Worm (Caenorhabditis elegans) whole organism, L4 larva: Measurements from ENCODE around the gene clhm-1.

Experiments
- D1046.2 ChIP-seq: fragments of 200-800 bp; sonication (Bioruptor generic); IDR thresholded peaks from 2 replicates; pipeline ENCODE4 v1.3.6; 2022; ENCODE audit warnings: missing genetic modification characterization, missing compliant biosample characterization
- F10B5.3 ChIP-seq: sonication (generic microtip); optimal IDR thresholded peaks from 2 replicates; lab custom pipeline; 2016; ENCODE audit warnings: mild to moderate bottlenecking, missing genetic modification characterization, missing compliant biosample characterization
- F26F4.8 ChIP-seq: fragments of 200-800 bp; sonication (Bioruptor generic); conservative IDR thresholded peaks from 2 replicates; pipeline ENCODE4 v1.3.6; 2022; ENCODE audit warnings: missing genetic modification characterization, missing compliant biosample characterization
- R02D3.7 ChIP-seq: fragments of 150-350 bp; sonication (generic microtip); optimal IDR thresholded peaks from 3 replicates; lab custom pipeline; 2014; ENCODE audit warnings: missing biosample characterization, missing genetic modification characterization
- Y75B8A.6 ChIP-seq: fragments of 200-800 bp; sonication (Bioruptor generic); IDR thresholded peaks from 2 replicates; pipeline ENCODE4 v1.3.6; 2022; ENCODE audit warnings: missing genetic modification reagents, missing genetic modification characterization, missing compliant biosample characterization
- ZK546.5 ChIP-seq, 2 experiments: sonication (generic microtip); optimal IDR thresholded peaks; 2 replicates each; lab custom pipeline; 2017; ENCODE audit warnings: missing biosample characterization in 2 of 2, missing genetic modification characterization in 2 of 2
- ama-1 ChIP-seq: fragments of 150-350 bp; optimal IDR thresholded peaks from 2 replicates; lab custom pipeline; 2014; ENCODE audit warnings: inconsistent platforms, mixed read lengths
- ceh-44 ChIP-seq: fragments of 200-800 bp; sonication (Bioruptor generic); IDR thresholded peaks from 2 replicates; pipeline ENCODE4 v1.3.6; 2022; ENCODE audit warnings: missing genetic modification reagents, missing genetic modification characterization, missing compliant biosample characterization
- ctbp-1 ChIP-seq: fragments of 200-800 bp; sonication (Bioruptor generic); IDR thresholded peaks from 2 replicates; pipeline ENCODE4 v1.3.6; 2022; ENCODE audit warnings: missing genetic modification reagents, missing genetic modification characterization, missing compliant biosample characterization
- daf-16 ChIP-seq, 3 experiments: sonication (generic microtip); optimal IDR thresholded peaks; 2 replicates each; lab custom pipeline; 2016 to 2017; ENCODE audit warnings: missing genetic modification characterization in 3 of 3, missing genetic modification reagents in 3 of 3, mild to moderate bottlenecking in 2 of 3, missing compliant biosample characterization in 2 of 3, missing biosample characterization in 1 of 3, moderate library complexity in 1 of 3
- daf-19 ChIP-seq: fragments of 200-800 bp; sonication (Bioruptor generic); conservative IDR thresholded peaks from 2 replicates; pipeline ENCODE4 v1.3.6; 2022; ENCODE audit warnings: missing genetic modification characterization, missing compliant biosample characterization
- dmd-8 ChIP-seq: fragments of 200-800 bp; sonication (Bioruptor generic); IDR thresholded peaks from 2 replicates; pipeline ENCODE4 v1.3.6; 2022; ENCODE audit warnings: missing genetic modification characterization, missing compliant biosample characterization
- dpl-1 ChIP-seq: fragments of 150-350 bp; optimal IDR thresholded peaks from 2 replicates; lab custom pipeline; 2014; ENCODE audit warnings: missing biosample characterization, missing genetic modification reagents, missing genetic modification characterization
- duxl-1 ChIP-seq: sonication (generic microtip); optimal IDR thresholded peaks from 2 replicates; lab custom pipeline; 2016; ENCODE audit warnings: mild to moderate bottlenecking, missing genetic modification characterization, moderate library complexity, missing compliant biosample characterization; ENCODE audit not compliant: poor library complexity
- dve-1 ChIP-seq: sonication (generic microtip); optimal IDR thresholded peaks from 2 replicates; lab custom pipeline; 2017; ENCODE audit warnings: antibody characterized with exemption, mild to moderate bottlenecking, missing genetic modification characterization, missing compliant biosample characterization; ENCODE audit not compliant: insufficient read depth
- egl-43 ChIP-seq: fragments of 200-800 bp; sonication (Bioruptor generic); IDR thresholded peaks from 2 replicates; pipeline ENCODE4 v1.3.6; 2022; ENCODE audit warnings: missing genetic modification reagents, missing genetic modification characterization, missing compliant biosample characterization
- hlh-11 ChIP-seq: fragments of 200-800 bp; sonication (Bioruptor generic); optimal IDR thresholded peaks from 2 replicates; lab custom pipeline; 2018; ENCODE audit warnings: mild to moderate bottlenecking, missing genetic modification characterization, missing compliant biosample characterization
- hlh-30 ChIP-seq: sonication (generic microtip); optimal IDR thresholded peaks from 2 replicates; lab custom pipeline; 2017; ENCODE audit warnings: antibody characterized with exemption, mild to moderate bottlenecking, missing genetic modification characterization, missing compliant biosample characterization; ENCODE audit not compliant: insufficient read depth
- hmg-1.1 ChIP-seq: fragments of 200-800 bp; sonication (Bioruptor generic); IDR thresholded peaks from 2 replicates; pipeline ENCODE4 v1.3.6; 2022; ENCODE audit warnings: missing genetic modification reagents, missing genetic modification characterization, missing compliant biosample characterization
- jun-1 ChIP-seq: fragments of 150-350 bp; optimal IDR thresholded peaks from 2 replicates; lab custom pipeline; 2014; ENCODE audit warnings: missing biosample characterization, missing genetic modification reagents, missing genetic modification characterization
- lim-7 ChIP-seq: fragments of 200-800 bp; sonication (Bioruptor generic); IDR thresholded peaks from 2 replicates; pipeline ENCODE4 v1.3.6; 2022; ENCODE audit warnings: missing genetic modification characterization, missing compliant biosample characterization
- lin-1 ChIP-seq: fragments of 200-800 bp; sonication (Bioruptor generic); IDR thresholded peaks from 2 replicates; pipeline ENCODE4 v1.3.6; 2022; ENCODE audit warnings: missing genetic modification reagents, missing genetic modification characterization, missing compliant biosample characterization
- lin-15B ChIP-seq: fragments of 150-350 bp; sonication (generic microtip); optimal IDR thresholded peaks from 3 replicates; lab custom pipeline; 2014; ENCODE audit warnings: missing biosample characterization, missing genetic modification characterization
- lin-29 ChIP-seq: fragments of 200-800 bp; sonication (Bioruptor generic); IDR thresholded peaks from 2 replicates; pipeline ENCODE4 v1.3.6; 2022; ENCODE audit warnings: missing genetic modification reagents, missing genetic modification characterization, missing compliant biosample characterization
- lin-38 ChIP-seq: fragments of 200-800 bp; sonication (Bioruptor generic); IDR thresholded peaks from 2 replicates; pipeline ENCODE4 v1.3.6; 2022; ENCODE audit warnings: missing genetic modification reagents, missing genetic modification characterization, missing compliant biosample characterization
- lir-3 ChIP-seq: sonication (generic microtip); optimal IDR thresholded peaks from 2 replicates; lab custom pipeline; 2016; ENCODE audit warnings: mild to moderate bottlenecking, missing genetic modification characterization, missing compliant biosample characterization
- lsy-2 ChIP-seq, 2 experiments: fragments of 150-350 bp in 1 of 2; sonication (generic microtip) in 1 of 2; optimal IDR thresholded peaks; 2 replicates each; lab custom pipeline; 2014 to 2017; ENCODE audit warnings: missing biosample characterization in 2 of 2, missing genetic modification characterization in 2 of 2
- madf-5 ChIP-seq, 2 experiments: fragments of 200-800 bp; sonication (Bioruptor generic); IDR thresholded peaks; 2 replicates each; pipeline ENCODE4 v1.3.6; 2022; ENCODE audit warnings: missing compliant biosample characterization in 2 of 2, missing genetic modification characterization in 2 of 2
- mdl-1 ChIP-seq, 2 experiments: fragments of 150-350 bp in 1 of 2; sonication (generic microtip) in 1 of 2; optimal IDR thresholded peaks; 2 replicates each; lab custom pipeline; 2014 to 2017; ENCODE audit warnings: missing biosample characterization in 2 of 2, missing genetic modification characterization in 2 of 2
- mep-1 ChIP-seq: fragments of 150-350 bp; sonication (generic microtip); optimal IDR thresholded peaks from 3 replicates; lab custom pipeline; 2014; ENCODE audit warnings: missing biosample characterization, missing genetic modification characterization
- mxl-2 ChIP-seq: fragments of 200-800 bp; sonication (Bioruptor generic); conservative IDR thresholded peaks from 2 replicates; pipeline ENCODE4 v1.3.6; 2022; ENCODE audit warnings: missing genetic modification reagents, missing genetic modification characterization, missing compliant biosample characterization
- nhr-237 ChIP-seq: sonication (generic microtip); optimal IDR thresholded peaks from 2 replicates; lab custom pipeline; 2017; ENCODE audit warnings: missing biosample characterization, missing genetic modification characterization
- nhr-28 ChIP-seq: fragments of 150-350 bp; optimal IDR thresholded peaks from 2 replicates; lab custom pipeline; 2014; ENCODE audit warnings: missing biosample characterization, missing genetic modification characterization
- nhr-41 ChIP-seq: fragments of 200-800 bp; sonication (Bioruptor generic); IDR thresholded peaks from 2 replicates; pipeline ENCODE4 v1.3.6; 2022; ENCODE audit warnings: missing genetic modification reagents, missing genetic modification characterization, missing compliant biosample characterization
- nhr-42 ChIP-seq: fragments of 200-800 bp; sonication (Bioruptor generic); IDR thresholded peaks from 2 replicates; pipeline ENCODE4 v1.3.6; 2022; ENCODE audit warnings: missing genetic modification characterization, missing compliant biosample characterization
- nhr-77 ChIP-seq: fragments of 150-350 bp; optimal IDR thresholded peaks from 2 replicates; lab custom pipeline; 2014; ENCODE audit warnings: missing biosample characterization, missing genetic modification characterization
- php-3 ChIP-seq: fragments of 200-800 bp; sonication (Bioruptor generic); IDR thresholded peaks from 2 replicates; pipeline ENCODE4 v1.3.6; 2022; ENCODE audit warnings: missing genetic modification reagents, missing genetic modification characterization, missing compliant biosample characterization
- pqm-1 ChIP-seq: sonication (generic microtip); optimal IDR thresholded peaks from 2 replicates; lab custom pipeline; 2017; ENCODE audit warnings: missing biosample characterization, missing genetic modification characterization
- rbr-2 ChIP-seq: sonication (generic microtip); optimal IDR thresholded peaks from 2 replicates; lab custom pipeline; 2016; ENCODE audit warnings: missing genotype, missing genetic modification characterization, missing compliant biosample characterization
- saeg-2 ChIP-seq: fragments of 200-800 bp; sonication (Bioruptor generic); IDR thresholded peaks from 2 replicates; pipeline ENCODE4 v1.3.6; 2022; ENCODE audit warnings: missing genetic modification reagents, missing genetic modification characterization, missing compliant biosample characterization
- sdz-12 ChIP-seq: fragments of 200-800 bp; sonication (Bioruptor generic); optimal IDR thresholded peaks from 2 replicates; lab custom pipeline; 2018; ENCODE audit warnings: mild to moderate bottlenecking, missing genetic modification characterization, missing compliant biosample characterization
- set-16 ChIP-seq: fragments of 200-800 bp; sonication (Bioruptor generic); IDR thresholded peaks from 2 replicates; pipeline ENCODE4 v1.3.6; 2022; ENCODE audit warnings: missing genetic modification reagents, missing genetic modification characterization, missing compliant biosample characterization
- skn-1 ChIP-seq: fragments of 150-350 bp; optimal IDR thresholded peaks from 2 replicates; lab custom pipeline; 2014; ENCODE audit warnings: missing biosample characterization, missing genetic modification characterization
- spr-3 ChIP-seq: fragments of 200-800 bp; sonication (Bioruptor generic); optimal IDR thresholded peaks from 2 replicates; lab custom pipeline; 2018; ENCODE audit warnings: mild to moderate bottlenecking, missing genetic modification characterization, missing compliant biosample characterization
- tag-97 ChIP-seq: fragments of 200-800 bp; sonication (Bioruptor generic); IDR thresholded peaks from 2 replicates; pipeline ENCODE4 v1.3.6; 2022; ENCODE audit warnings: missing genetic modification characterization, missing compliant biosample characterization
- unc-130 ChIP-seq: sonication (generic microtip); optimal IDR thresholded peaks from 2 replicates; lab custom pipeline; 2016; ENCODE audit warnings: missing genetic modification reagents, missing genetic modification characterization, missing compliant biosample characterization
- unc-62 ChIP-seq, 3 experiments: fragments of 150-350 bp in 1 of 3; sonication (generic microtip); optimal IDR thresholded peaks in 2 of 3; peaks in 1 of 3; 1 replicate in 1 of 3; 2 replicates in 2 of 3; lab custom pipeline; 2014 to 2017; ENCODE audit warnings: missing biosample characterization in 3 of 3, missing genetic modification characterization in 3 of 3, missing genetic modification reagents in 3 of 3, missing genotype in 1 of 3
- zfp-2 ChIP-seq: sonication (generic microtip); optimal IDR thresholded peaks from 2 replicates; lab custom pipeline; 2016; ENCODE audit warnings: mild to moderate bottlenecking, missing genetic modification characterization, missing compliant biosample characterization
- zip-11 ChIP-seq: fragments of 200-800 bp; sonication (Bioruptor generic); IDR thresholded peaks from 2 replicates; pipeline ENCODE4 v1.3.6; 2022; ENCODE audit warnings: missing genetic modification characterization, missing compliant biosample characterization
- zip-2 ChIP-seq: fragments of 150-350 bp; optimal IDR thresholded peaks from 2 replicates; lab custom pipeline; 2014; ENCODE audit warnings: missing biosample characterization, missing genetic modification characterization

clhm-1 gene

DNA sequence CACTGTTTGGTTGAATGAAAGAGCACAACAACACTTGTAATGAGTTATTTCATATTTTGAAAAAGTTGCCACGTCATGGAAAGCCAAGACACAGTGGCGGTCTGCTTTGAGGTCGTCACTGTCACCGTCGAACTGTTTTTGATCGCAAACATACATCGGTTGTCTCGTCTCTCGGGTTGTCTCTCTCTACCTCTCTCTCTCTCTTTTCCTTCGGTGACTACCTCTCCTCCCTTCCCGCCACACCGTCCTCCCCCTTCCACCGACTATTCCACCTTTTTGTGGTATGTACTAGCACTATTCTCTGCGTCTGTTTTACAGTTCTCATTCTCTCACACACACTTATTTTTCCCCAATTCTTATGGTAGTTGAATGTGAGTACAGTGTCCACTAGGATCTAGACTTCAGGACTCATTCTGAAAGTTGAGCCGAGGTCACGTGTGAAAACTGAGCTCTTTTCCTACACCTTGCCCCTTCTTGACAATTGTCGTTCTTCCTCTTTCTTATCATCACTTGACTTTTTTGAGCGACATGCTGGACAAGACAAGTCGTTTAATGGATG is 36.9 kb downstream of the clhm-1 start (continued):
- no peak for TF ChIP-seq mdl-1 (tag; optimal IDR thresholded peaks at IDR 0.05; lab: Kevin White, UChicago)
- TF ChIP-seq set-16 (GFP tag; lab: Robert Waterston, UW), result 0 out of 2 replicates have a peak, but pooled peaks have one; percentile 17
- no peak for TF ChIP-seq F26F4.8 (GFP tag; lab: Robert Waterston, UW)
- no peak for TF ChIP-seq jun-1 (tag; lab: Kevin White, UChicago)
- no peak for TF ChIP-seq ceh-44
- no peak for TF ChIP-seq madf-5 (GFP tag; IDR thresholded peaks at IDR 0.05; lab: Robert Waterston, UW)
- TF ChIP-seq ZK546.5 (tag; optimal IDR thresholded peaks at IDR 0.05; lab: Kevin White, UChicago), result no peak
- no peak for TF ChIP-seq nhr-77
- no peak for TF ChIP-seq F10B5.3
- TF ChIP-seq zip-11 (GFP tag; lab: Robert Waterston, UW), result no peak
- no peak for TF ChIP-seq zip-2
- TF ChIP-seq skn-1 (tag; lab: Kevin White, UChicago), result no peak
- TF ChIP-seq daf-16 (GFP tag; optimal IDR thresholded peaks at IDR 0.05; lab: Kevin White, UChicago), result no peak
- peak; percentile 52 for TF ChIP-seq daf-16 (tag; optimal IDR thresholded peaks at IDR 0.05; lab: Kevin White, UChicago)
- TF ChIP-seq daf-19 (GFP tag; lab: Robert Waterston, UW), result no peak
- no peak for TF ChIP-seq duxl-1 (tag; lab: Kevin White, UChicago)
- peak; percentile 66 for TF ChIP-seq hlh-30 (tag; lab: Kevin White, UChicago)
- peak in 1 of 2 experiments; percentile 69 for TF ChIP-seq unc-62 (GFP tag; optimal IDR thresholded peaks at IDR 0.05 in 1 of 2; lab: Kevin White, UChicago)
- TF ChIP-seq unc-62 (tag; optimal IDR thresholded peaks at IDR 0.05; lab: Kevin White, UChicago), result no peak
- TF ChIP-seq lin-29 (GFP tag; lab: Robert Waterston, UW), result no peak
- no peak for TF ChIP-seq lir-3 (tag; lab: Kevin White, UChicago)
- TF ChIP-seq mxl-2, result no peak
- no peak for TF ChIP-seq sdz-12 (GFP tag; lab: Kevin White, UChicago)
- TF ChIP-seq R02D3.7 (tag; lab: Kevin White, UChicago), result no peak
- TF ChIP-seq lim-7 (GFP tag; lab: Robert Waterston, UW), result no peak
- peak; percentile 55 for TF ChIP-seq mep-1
- TF ChIP-seq nhr-28 (tag; lab: Kevin White, UChicago), result peak; percentile 74
- TF ChIP-seq lin-1 (GFP tag; lab: Robert Waterston, UW), result peak; percentile 61; the same call in 1 of the 2 replicates
- TF ChIP-seq Y75B8A.6 (GFP tag; lab: Robert Waterston, UW), result no peak
- TF ChIP-seq hmg-1.1, result peak; percentile 43
- TF ChIP-seq ama-1 (lab: Kevin White, UChicago), result no peak
- no peak for TF ChIP-seq tag-97
- no peak for TF ChIP-seq nhr-237 (tag; lab: Kevin White, UChicago)
- no peak for TF ChIP-seq php-3 (GFP tag; lab: Robert Waterston, UW)
- TF ChIP-seq egl-43 (GFP tag; lab: Robert Waterston, UW), result no peak
- no peak for TF ChIP-seq dmd-8 (GFP tag; lab: Robert Waterston, UW)
- no peak for TF ChIP-seq lin-38 (GFP tag; lab: Robert Waterston, UW)
- TF ChIP-seq nhr-42, result no peak
- TF ChIP-seq rbr-2 (tag; lab: Kevin White, UChicago), result no peak
- peak in 1 of 2 experiments; percentile 26 for TF ChIP-seq lsy-2 (tag; optimal IDR thresholded peaks at IDR 0.05; lab: Kevin White, UChicago)
- TF ChIP-seq dpl-1 (GFP tag; lab: Kevin White, UChicago), result no peak
- no peak for TF ChIP-seq D1046.2 (GFP tag; lab: Robert Waterston, UW)
- TF ChIP-seq saeg-2 (GFP tag; lab: Robert Waterston, UW), result no peak
- TF ChIP-seq pqm-1, result no peak
- TF ChIP-seq ctbp-1 (GFP tag; lab: Robert Waterston, UW), result no peak; the same call in 1 of the 2 replicates
- no peak for TF ChIP-seq spr-3 (GFP tag; lab: Kevin White, UChicago)
- TF ChIP-seq zfp-2, result no peak
- peak; percentile 22 for TF ChIP-seq dve-1 (tag; lab: Kevin White, UChicago)
- no peak for TF ChIP-seq nhr-41 (GFP tag; lab: Robert Waterston, UW)
- TF ChIP-seq lin-15B (tag; lab: Kevin White, UChicago), result no peak
- TF ChIP-seq hlh-11 (tag; lab: Kevin White, UChicago), result peak; percentile 79
- no peak for TF ChIP-seq unc-130 (GFP tag; lab: Kevin White, UChicago)
